Fruit fly (Drosophila melanogaster) S2 (cell line): ENCODE data around the gene skd.

ENCODE experiments used
- CG8478 ChIP-seq: fragments of >200 bp; optimal IDR thresholded peaks from 2 replicates; lab custom pipeline; 2018
- CTCF ChIP-seq, 2 experiments: fragments of >200 bp; optimal IDR thresholded peaks; 2 replicates each; lab custom pipeline; 2018

DNA sequence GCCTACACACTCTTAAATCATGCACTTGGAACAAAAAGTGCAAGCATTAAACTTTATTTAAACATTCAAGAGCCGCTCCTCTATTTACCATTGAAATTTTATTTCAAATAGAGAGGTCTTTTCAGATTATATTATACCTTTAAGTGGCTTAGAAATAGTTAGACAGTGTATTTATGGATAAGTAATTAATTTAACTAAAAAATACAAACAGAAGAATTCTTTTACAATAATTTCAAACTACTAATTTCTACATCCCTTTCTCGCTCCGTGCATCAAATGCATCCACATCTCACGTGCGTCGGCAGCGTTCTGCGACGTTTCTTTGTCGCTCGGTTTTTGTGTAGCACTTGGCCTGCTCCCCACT is 77.1 kb downstream of the skd start:
- TF ChIP-seq CG8478 (lab: Kevin White, UChicago), result no peak
- TF ChIP-seq CTCF (optimal IDR thresholded peaks at IDR 0.05; lab: Kevin White, UChicago), result no peak
